Worm (Caenorhabditis elegans) whole organism, L2 larva: Measurements from ENCODE around the gene srbc-45.

ENCODE experiments used
- aly-2 ChIP-seq: fragments of 150-350 bp; optimal IDR thresholded peaks from 2 replicates; lab custom pipeline; 2014; ENCODE audit warnings: missing biosample characterization, missing genetic modification characterization
- ama-1 ChIP-seq: fragments of 150-350 bp; optimal IDR thresholded peaks from 2 replicates; lab custom pipeline; 2018; ENCODE audit warnings: inconsistent platforms
- elt-1 ChIP-seq: fragments of 150-350 bp; optimal IDR thresholded peaks from 2 replicates; lab custom pipeline; 2014; ENCODE audit warnings: missing biosample characterization, missing genetic modification characterization
- fos-1 ChIP-seq: fragments of 150-350 bp; optimal IDR thresholded peaks from 2 replicates; lab custom pipeline; 2014; ENCODE audit warnings: missing biosample characterization, missing genetic modification characterization
- lin-13 ChIP-seq: fragments of 150-350 bp; optimal IDR thresholded peaks from 2 replicates; lab custom pipeline; 2014; ENCODE audit warnings: missing biosample characterization, missing genetic modification reagents, missing genetic modification characterization
- lsy-2 ChIP-seq, 2 experiments: fragments of 150-350 bp in 1 of 2; sonication (generic microtip) in 1 of 2; optimal IDR thresholded peaks; 2 replicates each; lab custom pipeline; 2014 to 2017; ENCODE audit warnings: missing biosample characterization in 2 of 2, missing genetic modification characterization in 2 of 2
- mdl-1 ChIP-seq, 2 experiments: fragments of 150-350 bp in 1 of 2; sonication (generic microtip) in 1 of 2; optimal IDR thresholded peaks; 2 replicates each; lab custom pipeline; 2017; ENCODE audit warnings: missing biosample characterization in 2 of 2, missing genetic modification characterization in 2 of 2
- nhr-11 ChIP-seq: fragments of 150-350 bp; optimal IDR thresholded peaks from 2 replicates; lab custom pipeline; 2014; ENCODE audit warnings: missing biosample characterization, missing genetic modification characterization
- nhr-77 ChIP-seq: fragments of 150-350 bp; optimal IDR thresholded peaks from 2 replicates; lab custom pipeline; 2014; ENCODE audit warnings: missing biosample characterization, missing genetic modification characterization
- unc-39 ChIP-seq: fragments of 150-350 bp; optimal IDR thresholded peaks from 2 replicates; lab custom pipeline; 2014; ENCODE audit warnings: missing biosample characterization, missing genetic modification characterization
- unc-62 ChIP-seq: fragments of 150-350 bp; optimal IDR thresholded peaks from 2 replicates; lab custom pipeline; 2014; ENCODE audit warnings: missing biosample characterization, missing genetic modification reagents, missing genetic modification characterization

DNA sequence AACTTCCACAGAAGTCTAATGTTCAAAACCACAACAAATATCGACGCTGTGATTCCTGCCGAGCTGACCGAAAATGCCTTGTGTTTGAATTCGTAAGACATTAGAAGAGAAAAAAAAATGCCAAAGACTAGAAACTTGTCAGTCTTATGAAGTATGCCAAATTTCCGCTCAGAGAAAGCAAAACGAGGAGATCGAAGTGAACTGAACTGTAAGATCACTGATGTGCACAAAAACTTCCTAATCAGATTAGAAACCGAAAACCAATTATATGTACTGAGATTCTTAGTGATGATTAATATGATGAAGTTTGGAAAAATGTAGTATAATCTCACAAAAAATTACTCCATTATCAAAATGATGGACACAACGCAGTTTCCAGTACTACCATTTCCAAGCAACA lies 14.9 kb upstream of the srbc-45 start, which contains the start of gene srbc-44:
- TF ChIP-seq nhr-11 (tag; lab: Kevin White, UChicago) (no peak), unc-62 (no peak), lin-13 (no peak), mdl-1 (tag; optimal IDR thresholded peaks at IDR 0.05; lab: Kevin White, UChicago) (no peak), aly-2 (tag; lab: Kevin White, UChicago) (no peak), lsy-2 (tag; optimal IDR thresholded peaks at IDR 0.05; lab: Kevin White, UChicago) (no peak), unc-39 (tag; lab: Kevin White, UChicago) (no peak), fos-1 (tag; lab: Kevin White, UChicago) (no peak), ama-1 (lab: Kevin White, UChicago) (no peak), elt-1 (tag; lab: Kevin White, UChicago) (no peak), nhr-77 (tag; lab: Kevin White, UChicago) (no peak)
